Fruit fly (Drosophila melanogaster): Measurements from ENCODE around the gene CG13712.

The CG13712 gene

dm6 chr3L:4749126-4749525 lies 39.4 kb upstream of the CG13712 start (continued):
- TF ChIP-seq Ets21C (GFP tag; optimal IDR thresholded peaks at IDR 0.05), result no peak
- TF ChIP-seq spab (GFP tag; optimal IDR thresholded peaks at IDR 0.05), result peak; percentile 57
- TF ChIP-seq Ets96B (tag; optimal IDR thresholded peaks at IDR 0.05), result peak; percentile 69
- no peak for TF ChIP-seq Hr39 (GFP tag; optimal IDR thresholded peaks at IDR 0.05)
- peak; percentile 22 for TF ChIP-seq CG31627 (GFP tag; optimal IDR thresholded peaks at IDR 0.05)
- no peak for TF ChIP-seq Gug (GFP tag; IDR thresholded peaks at IDR 0.05)
- peak; percentile 22 to 28 for TF ChIP-seq salr (GFP tag; optimal IDR thresholded peaks at IDR 0.05)
- no peak for TF ChIP-seq CG8319 (GFP tag; optimal IDR thresholded peaks at IDR 0.05)
- TF ChIP-seq dac (GFP tag; optimal IDR thresholded peaks at IDR 0.05), result peak; percentile 7
- TF ChIP-seq CG1621 (tag; optimal IDR thresholded peaks at IDR 0.05), result peak; percentile 41
- peak; percentile 28 for TF ChIP-seq CG34406 (GFP tag; optimal IDR thresholded peaks at IDR 0.05)
- peak; percentile 52 for TF ChIP-seq CG6808 (GFP tag; optimal IDR thresholded peaks at IDR 0.05)
- TF ChIP-seq CG10669 (GFP tag; optimal IDR thresholded peaks at IDR 0.05), result peak; percentile 59
- TF ChIP-seq esn (GFP tag; optimal IDR thresholded peaks at IDR 0.05), result peak; percentile 10
- TF ChIP-seq lz (GFP tag; optimal IDR thresholded peaks at IDR 0.05), result peak; percentile 26
- TF ChIP-seq Smox (GFP tag; optimal IDR thresholded peaks at IDR 0.05), result no peak
- no peak for TF ChIP-seq Blimp-1 (GFP tag; optimal IDR thresholded peaks at IDR 0.05)
- TF ChIP-seq net (GFP tag; optimal IDR thresholded peaks at IDR 0.05), result peak; percentile 37
- TF ChIP-seq CG15336 (GFP tag; IDR thresholded peaks at IDR 0.05), result peak; percentile 76
- TF ChIP-seq cyc (GFP tag; optimal IDR thresholded peaks at IDR 0.05), result peak; percentile 1
- TF ChIP-seq CG11762 (GFP tag; optimal IDR thresholded peaks at IDR 0.05; ENCODE audit: insufficient read depth), result peak; percentile 7
- TF ChIP-seq CG6276 (GFP tag; optimal IDR thresholded peaks at IDR 0.05), result peak; percentile 49
- peak; percentile 49 for TF ChIP-seq CG3032 (tag; optimal IDR thresholded peaks at IDR 0.05)
- no peak for TF ChIP-seq CG11294 (GFP tag; IDR thresholded peaks at IDR 0.05)
- TF ChIP-seq vri (GFP tag; optimal IDR thresholded peaks at IDR 0.05), result no peak
- TF ChIP-seq achi (GFP tag; optimal IDR thresholded peaks at IDR 0.05), result peak; percentile 60
- peak; percentile 79 for TF ChIP-seq CG8119 (GFP tag; IDR thresholded peaks at IDR 0.05)
- peak; percentile 27; the same call in 1 of the 3 replicates for TF ChIP-seq CG6163 (GFP tag; IDR thresholded peaks at IDR 0.05)
- peak; percentile 47 for TF ChIP-seq dsx (GFP tag; optimal IDR thresholded peaks at IDR 0.05; ENCODE audit: poor library complexity, severe bottlenecking)
- TF ChIP-seq CG7368 (GFP tag; optimal IDR thresholded peaks at IDR 0.05), result no peak
- TF ChIP-seq Sox15 (GFP tag; optimal IDR thresholded peaks at IDR 0.05), result no peak
- TF ChIP-seq fkh (GFP tag; optimal IDR thresholded peaks at IDR 0.05), result no peak
- no peak for TF ChIP-seq CG6854 (GFP tag; optimal IDR thresholded peaks at IDR 0.05)
- peak; percentile 31 for TF ChIP-seq fd59A (GFP tag; optimal IDR thresholded peaks at IDR 0.05)
- TF ChIP-seq Hr4 (GFP tag; optimal IDR thresholded peaks at IDR 0.05), result peak; percentile 67

- peak; percentile 12 for TF ChIP-seq fkh (GFP tag; optimal IDR thresholded peaks at IDR 0.05)
- TF ChIP-seq Eip75B (GFP tag; optimal IDR thresholded peaks at IDR 0.05), result no peak
- no peak for TF ChIP-seq Lpt (GFP tag; optimal IDR thresholded peaks at IDR 0.05)
- no peak for TF ChIP-seq CG3919 (GFP tag; optimal IDR thresholded peaks at IDR 0.05)
- TF ChIP-seq CG16779 (tag; optimal IDR thresholded peaks at IDR 0.05), result no peak
- TF ChIP-seq lz (GFP tag; optimal IDR thresholded peaks at IDR 0.05), result no peak
- TF ChIP-seq Hr38 (GFP tag; optimal IDR thresholded peaks at IDR 0.05), result no peak
- TF ChIP-seq CG34406 (GFP tag; optimal IDR thresholded peaks at IDR 0.05), result no peak
- no peak for TF ChIP-seq Ets96B (tag; optimal IDR thresholded peaks at IDR 0.05)
- peak; percentile 43 for TF ChIP-seq Eip78C (GFP tag)
- peak; percentile 11 for TF ChIP-seq svp (GFP tag)
These were observed 38.4 kb upstream of the CG13712 start for dm6 chr3L:4748053-4748452.

All from whole organism, prepupa.